Fruit fly (Drosophila melanogaster) whole organism, embryonic: ENCODE data around the gene Sodh1.

Source experiments
- Atf3 ChIP-seq: fragments of 200-800 bp; sonication (Bioruptor generic); optimal IDR thresholded peaks from 3 replicates; lab custom pipeline; 2016; ENCODE audit warnings: missing biosample characterization, missing genetic modification characterization
- Blimp-1 ChIP-seq: fragments of 200-800 bp; sonication (Bioruptor generic); optimal IDR thresholded peaks from 3 replicates; lab custom pipeline; 2018; ENCODE audit warnings: missing biosample characterization, missing genetic modification characterization, mild to moderate bottlenecking, moderate library complexity, missing genetic modification reagents
- CG10209 ChIP-seq: fragments of 200-800 bp; sonication (Bioruptor generic); optimal IDR thresholded peaks from 3 replicates; lab custom pipeline; 2017; ENCODE audit warnings: missing biosample characterization, mild to moderate bottlenecking, missing genetic modification characterization, missing genetic modification reagents
- CG10366 ChIP-seq: fragments of 200-800 bp; sonication (Bioruptor generic); IDR thresholded peaks from 2 replicates; pipeline ENCODE4 v1.3.6; 2022; ENCODE audit warnings: missing biosample characterization, missing genetic modification characterization
- CG18262 ChIP-seq: fragments of 200-800 bp; optimal IDR thresholded peaks from 3 replicates; lab custom pipeline; 2019; ENCODE audit warnings: missing biosample characterization, mild to moderate bottlenecking, missing genetic modification characterization, moderate library complexity
- CG18764 ChIP-seq: fragments of 200-800 bp; sonication (Bioruptor generic); optimal IDR thresholded peaks from 3 replicates; lab custom pipeline; 2016; ENCODE audit warnings: missing biosample characterization, missing genetic modification characterization
- CG31365 ChIP-seq: fragments of 200-800 bp; sonication (Bioruptor generic); optimal IDR thresholded peaks from 2 replicates; lab custom pipeline; 2018; ENCODE audit warnings: missing biosample characterization, mild to moderate bottlenecking, missing genetic modification characterization
- CG3281 ChIP-seq: fragments of 200-800 bp; sonication (Bioruptor generic); optimal IDR thresholded peaks from 3 replicates; lab custom pipeline; 2017; ENCODE audit warnings: missing biosample characterization, mild to moderate bottlenecking, missing genetic modification characterization
- CG3838 ChIP-seq: fragments of 200-800 bp; sonication (Bioruptor generic); optimal IDR thresholded peaks from 3 replicates; lab custom pipeline; 2016; ENCODE audit warnings: missing biosample characterization, missing genetic modification characterization
- CG42726 ChIP-seq: fragments of 200-800 bp; sonication (Bioruptor generic); IDR thresholded peaks from 2 replicates; pipeline ENCODE4 v1.3.6; 2022; ENCODE audit warnings: missing biosample characterization, missing genetic modification characterization; ENCODE audit not compliant: partially characterized antibody
- CG5180 ChIP-seq: fragments of 200-800 bp; sonication (Bioruptor generic); optimal IDR thresholded peaks from 3 replicates; lab custom pipeline; 2017; ENCODE audit warnings: missing biosample characterization, missing genetic modification characterization, mild to moderate bottlenecking, moderate library complexity, missing genetic modification reagents
- CG7786 ChIP-seq: fragments of 200-800 bp; sonication (Bioruptor generic); optimal IDR thresholded peaks from 2 replicates; lab custom pipeline; 2016; ENCODE audit warnings: missing biosample characterization, missing genetic modification characterization
- Camta ChIP-seq: fragments of 200-800 bp; sonication (Bioruptor generic); optimal IDR thresholded peaks from 2 replicates; lab custom pipeline; 2016; ENCODE audit warnings: missing biosample characterization, missing genetic modification characterization
- D ChIP-seq, 2 experiments: fragments of 200-800 bp in 1 of 2; fragments of >200 bp in 1 of 2; sonication (Bioruptor generic) in 1 of 2; optimal IDR thresholded peaks; 2 replicates in 1 of 2; 3 replicates in 1 of 2; lab custom pipeline; 2017; ENCODE audit warnings: mild to moderate bottlenecking in 1 of 2, missing biosample characterization in 1 of 2, missing genetic modification characterization in 1 of 2, missing genetic modification reagents in 1 of 2
- Dfd ChIP-seq, 2 experiments: fragments of >200 bp; optimal IDR thresholded peaks; 2 replicates each; lab custom pipeline; 2017; ENCODE audit warnings: missing biosample characterization in 2 of 2, missing genetic modification characterization in 2 of 2
- Eip74EF ChIP-seq, 2 experiments: fragments of 200-800 bp in 1 of 2; fragments of >200 bp in 1 of 2; sonication (Bioruptor generic) in 1 of 2; optimal IDR thresholded peaks; 2 replicates each; lab custom pipeline; 2017 to 2019; ENCODE audit warnings: missing biosample characterization in 2 of 2, missing genetic modification characterization in 2 of 2, mild to moderate bottlenecking in 1 of 2, moderate library complexity in 1 of 2
- HmgZ ChIP-seq: fragments of 200-800 bp; sonication (Bioruptor generic); optimal IDR thresholded peaks from 2 replicates; lab custom pipeline; 2018; ENCODE audit warnings: missing biosample characterization, mild to moderate bottlenecking, missing genetic modification characterization
- Jarid2 ChIP-seq: fragments of 200-800 bp; sonication (Bioruptor generic); optimal IDR thresholded peaks from 3 replicates; lab custom pipeline; 2017; ENCODE audit warnings: mild to moderate bottlenecking, missing biosample characterization, missing genetic modification reagents, missing genetic modification characterization
- Lpt ChIP-seq: fragments of >200 bp; optimal IDR thresholded peaks from 2 replicates; lab custom pipeline; 2018; ENCODE audit warnings: missing biosample characterization, missing genetic modification characterization
- NK7.1 ChIP-seq: fragments of 200-800 bp; sonication (Bioruptor generic); optimal IDR thresholded peaks from 3 replicates; lab custom pipeline; 2016; ENCODE audit warnings: missing biosample characterization, missing genetic modification characterization
- Nf-YB ChIP-seq: fragments of 200-800 bp; sonication (Bioruptor generic); optimal IDR thresholded peaks from 3 replicates; lab custom pipeline; 2019; ENCODE audit warnings: missing biosample characterization, mild to moderate bottlenecking, missing genetic modification characterization, moderate library complexity
- Rx ChIP-seq: fragments of 200-800 bp; sonication (Bioruptor generic); IDR thresholded peaks from 2 replicates; pipeline ENCODE4 v1.3.6; 2022; ENCODE audit warnings: missing biosample characterization, missing genetic modification characterization
- Taf1 ChIP-seq: fragments of 200-800 bp; sonication (Bioruptor generic); IDR thresholded peaks from 2 replicates; pipeline ENCODE4 v1.3.6; 2022; ENCODE audit warnings: missing biosample characterization, missing genetic modification characterization
- ap ChIP-seq: fragments of 200-800 bp; sonication (Bioruptor generic); IDR thresholded peaks from 2 replicates; pipeline ENCODE4 v1.3.6; 2022; ENCODE audit warnings: missing biosample characterization, missing genetic modification characterization
- bbx ChIP-seq: fragments of 200-800 bp; sonication (Bioruptor generic); IDR thresholded peaks from 2 replicates; pipeline ENCODE4 v1.3.6; 2022; ENCODE audit warnings: missing biosample characterization, missing genetic modification characterization; ENCODE audit not compliant: partially characterized antibody
- cad ChIP-seq: fragments of >200 bp; optimal IDR thresholded peaks from 2 replicates; lab custom pipeline; 2017; ENCODE audit warnings: missing biosample characterization, missing genetic modification characterization
- cas ChIP-seq: fragments of 200-800 bp; sonication (Bioruptor generic); IDR thresholded peaks from 2 replicates; pipeline ENCODE4 v1.3.6; 2022; ENCODE audit warnings: missing biosample characterization, missing genetic modification characterization
- crc ChIP-seq: fragments of 200-800 bp; sonication (Bioruptor generic); optimal IDR thresholded peaks from 2 replicates; lab custom pipeline; 2016; ENCODE audit warnings: missing biosample characterization, missing genetic modification characterization
- sob ChIP-seq: fragments of 200-800 bp; sonication (Bioruptor generic); IDR thresholded peaks from 2 replicates; pipeline ENCODE4 v1.3.6; 2022; ENCODE audit warnings: missing biosample characterization, missing genetic modification characterization
- tll ChIP-seq, 2 experiments: fragments of 200-800 bp in 1 of 2; fragments of >200 bp in 1 of 2; sonication (Bioruptor generic) in 1 of 2; optimal IDR thresholded peaks; 2 replicates each; lab custom pipeline; 2017 to 2019; ENCODE audit warnings: missing biosample characterization in 2 of 2, missing genetic modification characterization in 2 of 2, mild to moderate bottlenecking in 1 of 2, moderate library complexity in 1 of 2
- zen ChIP-seq: fragments of 200-800 bp; sonication (Bioruptor generic); optimal IDR thresholded peaks from 3 replicates; lab custom pipeline; 2018; ENCODE audit warnings: missing biosample characterization, mild to moderate bottlenecking, missing genetic modification characterization, moderate library complexity
- zfh2 ChIP-seq: fragments of 200-800 bp; sonication (Bioruptor generic); optimal IDR thresholded peaks from 2 replicates; lab custom pipeline; 2016; ENCODE audit warnings: missing biosample characterization, missing genetic modification characterization

Gene Sodh1

DNA sequence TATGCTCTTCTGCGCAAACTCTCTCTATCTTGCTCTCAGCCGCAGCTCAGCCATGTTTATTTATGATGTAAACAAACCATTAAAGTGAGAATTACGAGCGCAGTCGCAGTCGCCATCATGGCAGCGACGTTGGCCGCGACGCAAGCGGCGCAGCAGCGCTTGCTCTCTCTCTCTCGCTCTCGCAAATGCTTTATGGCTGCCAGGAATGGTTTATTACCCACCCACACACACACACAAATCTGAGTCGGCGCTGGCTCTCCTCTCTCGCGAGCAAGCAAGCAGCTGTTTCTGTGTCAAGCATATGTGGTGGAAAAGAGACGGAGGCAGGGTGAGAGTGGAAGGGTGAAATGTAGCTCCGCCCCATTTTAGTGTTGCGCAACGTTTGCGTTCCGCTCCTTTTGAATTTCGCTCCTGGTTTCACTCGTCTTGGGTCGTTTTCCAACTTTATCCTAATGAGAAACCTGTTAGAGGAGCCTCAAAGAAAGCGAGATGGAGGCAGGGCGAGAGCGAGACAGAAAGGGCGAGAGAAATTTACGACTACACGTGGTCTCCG is 14.8 kb upstream of the Sodh1 start (continued):
- TF ChIP-seq CG10209 (GFP tag; lab: Kevin White, UChicago) (peak; percentile 2), Atf3 (GFP tag; lab: Kevin White, UChicago) (no peak), sob (GFP tag; lab: Robert Waterston, UW) (peak; percentile 30; the same call in 1 of the 2 replicates)

dm6 chr3R:7040894-7041293 is 11.2 kb upstream of the Sodh1 start:
- no peak for TF ChIP-seq Nf-YB (GFP tag; lab: Kevin White, UChicago)
- TF ChIP-seq Dfd (GFP tag; optimal IDR thresholded peaks at IDR 0.05; lab: Kevin White, UChicago), result peak in 1 of 2 experiments; percentile 42
- no peak for TF ChIP-seq Jarid2
- no peak for TF ChIP-seq Rx (GFP tag; lab: Robert Waterston, UW)
- peak; percentile 60 for TF ChIP-seq CG31365 (tag; lab: Kevin White, UChicago)
- no peak for TF ChIP-seq CG18764 (GFP tag; lab: Kevin White, UChicago)
- TF ChIP-seq CG42726 (GFP tag; lab: Robert Waterston, UW), result no peak
- no peak for TF ChIP-seq CG7786 (GFP tag; lab: Kevin White, UChicago)
- TF ChIP-seq Lpt, result no peak
- no peak for TF ChIP-seq CG10366 (GFP tag; lab: Robert Waterston, UW)
- no peak for TF ChIP-seq sob (GFP tag; lab: Robert Waterston, UW)

dm6 chr3R:7044016-7044415 is 8.1 kb upstream of the Sodh1 start:
- TF ChIP-seq zen (tag; lab: Kevin White, UChicago) (peak; percentile 61), cad (GFP tag; lab: Kevin White, UChicago) (peak; percentile 65), CG3838 (GFP tag; lab: Kevin White, UChicago) (no peak), tll (GFP tag; optimal IDR thresholded peaks at IDR 0.05; lab: Kevin White, UChicago) (peak in 1 of 2 experiments; percentile 8), Blimp-1 (peak; percentile 44), D (optimal IDR thresholded peaks at IDR 0.05; lab: Kevin White, UChicago) (peak; percentile 81), D (GFP tag; optimal IDR thresholded peaks at IDR 0.05; lab: Kevin White, UChicago) (no peak)

- TF ChIP-seq CG18262 (tag; lab: Kevin White, UChicago) (no peak), CG5180 (GFP tag; lab: Kevin White, UChicago) (no peak), crc (GFP tag; lab: Kevin White, UChicago) (no peak), bbx (GFP tag; lab: Robert Waterston, UW) (no peak), Taf1 (GFP tag; lab: Robert Waterston, UW) (no peak), cas (GFP tag; lab: Robert Waterston, UW) (no peak), CG3281 (GFP tag; lab: Kevin White, UChicago) (no peak), ap (GFP tag; lab: Robert Waterston, UW) (no peak), Eip74EF (GFP tag; optimal IDR thresholded peaks at IDR 0.05; lab: Kevin White, UChicago) (no peak), zfh2 (GFP tag; lab: Kevin White, UChicago) (no peak), Camta (GFP tag; lab: Kevin White, UChicago) (no peak), HmgZ (tag; lab: Kevin White, UChicago) (no peak), NK7.1 (GFP tag; lab: Kevin White, UChicago) (no peak)
These were observed 2.2 kb downstream of the Sodh1 start, which contains the start of gene CG1979 for dm6 chr3R:7054286-7054685. Gene CG1979, plus strand, starts transcription at chr3R:7054586.
